Fruit fly (Drosophila melanogaster): ENCODE data around the gene CG15544.

The CG15544 gene

dm6 chr3R:30805762-30806371 is 21.8 kb upstream of the CG15544 start (continued):
- TF ChIP-seq crc (GFP tag; optimal IDR thresholded peaks at IDR 0.05) (no peak), CG30403 (GFP tag; optimal IDR thresholded peaks at IDR 0.05) (no peak), gfzf (GFP tag; optimal IDR thresholded peaks at IDR 0.05) (no peak), Stat92E (GFP tag; optimal IDR thresholded peaks at IDR 0.05) (peak in 1 of 3 experiments; percentile 74), CG8359 (GFP tag; optimal IDR thresholded peaks at IDR 0.05; ENCODE audit: borderline replicate concordance) (no peak), kah (GFP tag; optimal IDR thresholded peaks at IDR 0.05) (peak; percentile 60), Dip2 (GFP tag; IDR thresholded peaks at IDR 0.05) (no peak), CG8478 (optimal IDR thresholded peaks at IDR 0.05) (peak; percentile 98), kni (GFP tag; optimal IDR thresholded peaks at IDR 0.05) (peak; percentile 66), CG15601 (tag; optimal IDR thresholded peaks at IDR 0.05) (no peak), Med (GFP tag) (peak; percentile 68), CG1024 (GFP tag; IDR thresholded peaks at IDR 0.05) (no peak), fd64A (GFP tag; optimal IDR thresholded peaks at IDR 0.05) (no peak), otp (GFP tag; IDR thresholded peaks at IDR 0.05) (0 out of 3 replicates have a peak, but pooled peaks have one; percentile 27), ERR (GFP tag; optimal IDR thresholded peaks at IDR 0.05) (no peak), Nf-YC (tag; optimal IDR thresholded peaks at IDR 0.05) (peak; percentile 43), Dbx (GFP tag; IDR thresholded peaks at IDR 0.05) (no peak), dan (GFP tag; IDR thresholded peaks at IDR 0.05) (no peak), Ravus (GFP tag; IDR thresholded peaks at IDR 0.05) (no peak), Xrp1 (GFP tag; IDR thresholded peaks at IDR 0.05) (0 out of 2 replicates have a peak, but pooled peaks have one; percentile 36), CG1832 (GFP tag; optimal IDR thresholded peaks at IDR 0.05) (peak; percentile 79), crol (GFP tag; IDR thresholded peaks at IDR 0.05) (peak; percentile 51), peb (GFP tag; IDR thresholded peaks at IDR 0.05) (no peak), lola (GFP tag; optimal IDR thresholded peaks at IDR 0.05) (peak in 1 of 3 experiments; percentile 80)

dm6 chr3R:30806490-30807195 is 21.0 kb upstream of the CG15544 start, which contains the start of the genes wts and dj-1beta:
Gene wts (minus strand): TSS chr3R:30806619.
Gene dj-1beta (plus strand): TSS chr3R:30807117.
- TF ChIP-seq exex (tag; optimal IDR thresholded peaks at IDR 0.05), result no peak
- TF ChIP-seq HLHmδ (GFP tag; optimal IDR thresholded peaks at IDR 0.05), result no peak
- TF ChIP-seq CG12219 (GFP tag; optimal IDR thresholded peaks at IDR 0.05), result no peak
- TF ChIP-seq sug (tag; optimal IDR thresholded peaks at IDR 0.05), result no peak
- TF ChIP-seq stwl (tag; optimal IDR thresholded peaks at IDR 0.05), result peak; percentile 70
- no peak for TF ChIP-seq kay (GFP tag; optimal IDR thresholded peaks at IDR 0.05)
- TF ChIP-seq CG10462 (GFP tag; optimal IDR thresholded peaks at IDR 0.05), result no peak
- TF ChIP-seq CG12769 (tag; optimal IDR thresholded peaks at IDR 0.05), result peak; percentile 8
- peak; percentile 30 for TF ChIP-seq PHDP (tag; optimal IDR thresholded peaks at IDR 0.05)
- TF ChIP-seq repo (GFP tag; optimal IDR thresholded peaks at IDR 0.05), result no peak
- no peak for TF ChIP-seq jumu (GFP tag; optimal IDR thresholded peaks at IDR 0.05)
- peak; percentile 38; the same call in 1 of the 2 replicates for TF ChIP-seq CG3847 (GFP tag; IDR thresholded peaks at IDR 0.05)
- TF ChIP-seq MESR4 (GFP tag; optimal IDR thresholded peaks at IDR 0.05), result peak; percentile 54
- no peak for TF ChIP-seq Dad (GFP tag; optimal IDR thresholded peaks at IDR 0.05)
- TF ChIP-seq gsb-n (tag; optimal IDR thresholded peaks at IDR 0.05), result no peak
- peak; percentile 2 for TF ChIP-seq CG15601 (tag; optimal IDR thresholded peaks at IDR 0.05)
- TF ChIP-seq abd-A (tag; optimal IDR thresholded peaks at IDR 0.05), result no peak
- TF ChIP-seq Vsx1 (GFP tag; optimal IDR thresholded peaks at IDR 0.05), result no peak
- TF ChIP-seq Ada2b (GFP tag; IDR thresholded peaks at IDR 0.05), result no peak
- no peak for TF ChIP-seq nau (GFP tag; optimal IDR thresholded peaks at IDR 0.05)
- no peak for TF ChIP-seq Dip3 (GFP tag; optimal IDR thresholded peaks at IDR 0.05)
- no peak for TF ChIP-seq CG9437 (GFP tag; optimal IDR thresholded peaks at IDR 0.05)
- TF ChIP-seq CG13624 (GFP tag; optimal IDR thresholded peaks at IDR 0.05), result no peak
- peak; percentile 40 for TF ChIP-seq CTCF (GFP tag; optimal IDR thresholded peaks at IDR 0.05)
- TF ChIP-seq Hmx (GFP tag; optimal IDR thresholded peaks at IDR 0.05), result no peak
- TF ChIP-seq CG10543 (GFP tag; optimal IDR thresholded peaks at IDR 0.05), result no peak
- peak; percentile 97 for TF ChIP-seq Bgb (GFP tag; IDR thresholded peaks at IDR 0.05; ENCODE audit: partially characterized antibody)

Measured in whole organism, embryonic.